Worm (Caenorhabditis elegans): Measurements from ENCODE around the gene F18H3.1.

- TF ChIP-seq ama-1 (optimal IDR thresholded peaks at IDR 0.05): no peak
- no peak for TF ChIP-seq lin-15B (tag; optimal IDR thresholded peaks at IDR 0.05)
- no peak for TF ChIP-seq Y5F2A.4 (GFP tag; optimal IDR thresholded peaks at IDR 0.05)
- TF ChIP-seq skn-1 (tag; optimal IDR thresholded peaks at IDR 0.05): no peak
- TF ChIP-seq lir-3 (tag; optimal IDR thresholded peaks at IDR 0.05): no peak
- no peak for TF ChIP-seq ceh-32 (tag; optimal IDR thresholded peaks at IDR 0.05; ENCODE audit: poor library complexity)
- TF ChIP-seq ceh-44 (GFP tag; IDR thresholded peaks at IDR 0.05): no peak
- TF ChIP-seq lin-13 (GFP tag; optimal IDR thresholded peaks at IDR 0.05): no peak
- peak in 1 of 2 experiments; percentile 35 for TF ChIP-seq lsy-2 (tag; optimal IDR thresholded peaks at IDR 0.05)
- no peak for TF ChIP-seq lin-39 (tag; optimal IDR thresholded peaks at IDR 0.05)
- TF ChIP-seq pha-4 (GFP tag; IDR thresholded peaks at IDR 0.05): no peak
- TF ChIP-seq pha-4 (tag; optimal IDR thresholded peaks at IDR 0.05): no peak
- TF ChIP-seq mdl-1 (tag; optimal IDR thresholded peaks at IDR 0.05): peak in 1 of 2 experiments; percentile 51
- TF ChIP-seq ztf-11 (tag; optimal IDR thresholded peaks at IDR 0.05): no peak
- no peak for TF ChIP-seq R02D3.7 (tag; optimal IDR thresholded peaks at IDR 0.05)
Measured at ce11 chrX:13539701-13540100, 20.2 kb downstream of the F18H3.1 start.

Data from whole organism, L4 larva.